Fruit fly (Drosophila melanogaster): Measurements from ENCODE around the gene RhoGAP92B.
A peak's percentile ranks its signal among the peaks of the same experiment; 100 is the strongest.

Gene RhoGAP92B

dm6 chr3R:19905932-19906439 is 1.0 kb downstream of the RhoGAP92B start (continued):
- TF ChIP-seq CG8359 (GFP tag; optimal IDR thresholded peaks at IDR 0.05; ENCODE audit: borderline replicate concordance) (peak; percentile 4), CG10543 (GFP tag; optimal IDR thresholded peaks at IDR 0.05) (peak; percentile 77), CG3281 (GFP tag; optimal IDR thresholded peaks at IDR 0.05) (peak; percentile 79), CG42726 (GFP tag; IDR thresholded peaks at IDR 0.05; ENCODE audit: partially characterized antibody) (no peak), CG14710 (tag; optimal IDR thresholded peaks at IDR 0.05) (peak; percentile 6), CG33213 (GFP tag; optimal IDR thresholded peaks at IDR 0.05) (peak; percentile 7), Poxn (GFP tag; IDR thresholded peaks at IDR 0.05) (no peak), CG2712 (tag; optimal IDR thresholded peaks at IDR 0.05) (peak; percentile 75), dysf (GFP tag; IDR thresholded peaks at IDR 0.05) (peak; percentile 91), ato (GFP tag; IDR thresholded peaks at IDR 0.05; ENCODE audit: partially characterized antibody) (no peak), CG10209 (GFP tag; optimal IDR thresholded peaks at IDR 0.05) (peak; percentile 81), CG1792 (GFP tag; optimal IDR thresholded peaks at IDR 0.05) (peak; percentile 42), CG11723 (GFP tag; optimal IDR thresholded peaks at IDR 0.05) (peak; percentile 67), CG16863 (GFP tag; optimal IDR thresholded peaks at IDR 0.05) (peak; percentile 82), CG11093 (GFP tag; IDR thresholded peaks at IDR 0.05) (peak; percentile 67; the same call in 2 of the 3 replicates), CG11696 (GFP tag; IDR thresholded peaks at IDR 0.05) (peak; percentile 52; the same call in 1 of the 2 replicates), CG9215 (GFP tag; IDR thresholded peaks at IDR 0.05) (peak; percentile 85), CG12299 (tag; optimal IDR thresholded peaks at IDR 0.05) (peak; percentile 8), her (GFP tag; optimal IDR thresholded peaks at IDR 0.05) (peak; percentile 68), Side (GFP tag; optimal IDR thresholded peaks at IDR 0.05) (peak; percentile 77), CG10462 (GFP tag; optimal IDR thresholded peaks at IDR 0.05) (peak; percentile 75), CG17385 (GFP tag; optimal IDR thresholded peaks at IDR 0.05) (peak; percentile 59), D19A (tag; optimal IDR thresholded peaks at IDR 0.05) (peak; percentile 38), CG4328 (GFP tag; optimal IDR thresholded peaks at IDR 0.05) (peak; percentile 12), CG4617 (GFP tag; optimal IDR thresholded peaks at IDR 0.05; ENCODE audit: borderline replicate concordance) (peak; percentile 31), NFAT (GFP tag; IDR thresholded peaks at IDR 0.05) (peak; percentile 74), dan (GFP tag; IDR thresholded peaks at IDR 0.05) (no peak), dpn (GFP tag; optimal IDR thresholded peaks at IDR 0.05) (peak; percentile 71 to 89), Rfx (GFP tag; IDR thresholded peaks at IDR 0.05) (peak; percentile 92), CG14965 (GFP tag; optimal IDR thresholded peaks at IDR 0.05; ENCODE audit: borderline replicate concordance) (peak; percentile 14), mam (GFP tag; optimal IDR thresholded peaks at IDR 0.05) (peak; percentile 83), ranshi (GFP tag; IDR thresholded peaks at IDR 0.05) (peak; percentile 64), peb (GFP tag; IDR thresholded peaks at IDR 0.05) (peak; percentile 57; the same call in 1 of the 2 replicates), chinmo (GFP tag; IDR thresholded peaks at IDR 0.05; ENCODE audit: partially characterized antibody) (peak; percentile 84; the same call in 2 of the 4 replicates), tgo (GFP tag; IDR thresholded peaks at IDR 0.05) (peak; percentile 84), CG8944 (GFP tag; optimal IDR thresholded peaks at IDR 0.05) (peak; percentile 73), pnt (GFP tag; optimal IDR thresholded peaks at IDR 0.05) (peak; percentile 64), CG7745 (tag; optimal IDR thresholded peaks at IDR 0.05) (no peak), ttk (GFP tag; IDR thresholded peaks at IDR 0.05) (peak; percentile 27), Antp (GFP tag; optimal IDR thresholded peaks at IDR 0.05) (peak; percentile 79), cato (GFP tag; optimal IDR thresholded peaks at IDR 0.05; ENCODE audit: borderline replicate concordance) (peak; percentile 40), nerfin-1 (tag; optimal IDR thresholded peaks at IDR 0.05) (peak; percentile 48), bowl (GFP tag; IDR thresholded peaks at IDR 0.05) (peak; percentile 47; the same call in 1 of the 2 replicates), CG2120 (GFP tag; optimal IDR thresholded peaks at IDR 0.05) (peak; percentile 94), Fer1 (GFP tag; optimal IDR thresholded peaks at IDR 0.05) (peak; percentile 90), Lpt (GFP tag; optimal IDR thresholded peaks at IDR 0.05) (no peak), Taf1 (GFP tag; IDR thresholded peaks at IDR 0.05) (peak; percentile 83), CG10366 (GFP tag; IDR thresholded peaks at IDR 0.05) (peak; percentile 83), CG15601 (tag; optimal IDR thresholded peaks at IDR 0.05) (peak; percentile 31), Oli (tag; optimal IDR thresholded peaks at IDR 0.05) (peak; percentile 83)

All from whole organism, embryonic.